Worm (Caenorhabditis elegans) whole organism, L4 larva: Measurements from ENCODE around the gene W07A12.8.

ENCODE experiments used
- D1046.2 ChIP-seq: fragments of 200-800 bp; sonication (Bioruptor generic); IDR thresholded peaks from 2 replicates; pipeline ENCODE4 v1.3.6; 2022; ENCODE audit warnings: missing genetic modification characterization, missing compliant biosample characterization
- F26F4.8 ChIP-seq: fragments of 200-800 bp; sonication (Bioruptor generic); conservative IDR thresholded peaks from 2 replicates; pipeline ENCODE4 v1.3.6; 2022; ENCODE audit warnings: missing genetic modification characterization, missing compliant biosample characterization
- F49E8.2 ChIP-seq: sonication (generic microtip); optimal IDR thresholded peaks from 2 replicates; lab custom pipeline; 2016; ENCODE audit warnings: missing compliant biosample characterization, mild to moderate bottlenecking, missing genetic modification characterization, borderline replicate concordance
- R02D3.7 ChIP-seq: fragments of 150-350 bp; sonication (generic microtip); optimal IDR thresholded peaks from 3 replicates; lab custom pipeline; 2014; ENCODE audit warnings: missing biosample characterization, missing genetic modification characterization
- T20F7.1 ChIP-seq: fragments of 200-800 bp; sonication (Bioruptor generic); optimal IDR thresholded peaks from 2 replicates; lab custom pipeline; 2018; ENCODE audit warnings: mild to moderate bottlenecking, missing genetic modification characterization, missing compliant biosample characterization
- Y48G9A.11 ChIP-seq: fragments of 200-800 bp; sonication (Bioruptor generic); IDR thresholded peaks from 2 replicates; pipeline ENCODE4 v1.3.6; 2022; ENCODE audit warnings: missing genetic modification reagents, missing genetic modification characterization, missing compliant biosample characterization
- ZK337.2 ChIP-seq: fragments of 200-800 bp; sonication (Bioruptor generic); IDR thresholded peaks from 2 replicates; pipeline ENCODE4 v1.3.6; 2022; ENCODE audit warnings: missing genetic modification reagents, missing genetic modification characterization, missing compliant biosample characterization
- ama-1 ChIP-seq: fragments of 150-350 bp; optimal IDR thresholded peaks from 2 replicates; lab custom pipeline; 2014; ENCODE audit warnings: inconsistent platforms, mixed read lengths
- ceh-32 ChIP-seq: sonication (generic microtip); optimal IDR thresholded peaks from 2 replicates; lab custom pipeline; 2016; ENCODE audit warnings: mild to moderate bottlenecking, missing genetic modification characterization, missing compliant biosample characterization; ENCODE audit not compliant: poor library complexity
- ceh-44 ChIP-seq: fragments of 200-800 bp; sonication (Bioruptor generic); IDR thresholded peaks from 2 replicates; pipeline ENCODE4 v1.3.6; 2022; ENCODE audit warnings: missing genetic modification reagents, missing genetic modification characterization, missing compliant biosample characterization
- ceh-82 ChIP-seq: sonication (generic microtip); optimal IDR thresholded peaks from 2 replicates; lab custom pipeline; 2017; ENCODE audit warnings: missing biosample characterization, missing genetic modification characterization
- ces-1 ChIP-seq: fragments of 150-350 bp; sonication (generic microtip); optimal IDR thresholded peaks from 4 replicates; lab custom pipeline; 2014; ENCODE audit warnings: missing biosample characterization, missing genetic modification reagents, missing genetic modification characterization
- ctbp-1 ChIP-seq: fragments of 200-800 bp; sonication (Bioruptor generic); IDR thresholded peaks from 2 replicates; pipeline ENCODE4 v1.3.6; 2022; ENCODE audit warnings: missing genetic modification reagents, missing genetic modification characterization, missing compliant biosample characterization
- daf-16 ChIP-seq, 3 experiments: sonication (generic microtip); optimal IDR thresholded peaks; 2 replicates each; lab custom pipeline; 2016 to 2017; ENCODE audit warnings: missing genetic modification characterization in 3 of 3, missing genetic modification reagents in 3 of 3, mild to moderate bottlenecking in 2 of 3, missing compliant biosample characterization in 2 of 3, missing biosample characterization in 1 of 3, moderate library complexity in 1 of 3
- daf-8 ChIP-seq: fragments of 200-800 bp; sonication (Bioruptor generic); IDR thresholded peaks from 2 replicates; pipeline ENCODE4 v1.3.6; 2022; ENCODE audit warnings: missing genetic modification characterization, missing compliant biosample characterization
- dmd-9 ChIP-seq: fragments of 200-800 bp; sonication (Bioruptor generic); IDR thresholded peaks from 2 replicates; pipeline ENCODE4 v1.3.6; 2022; ENCODE audit warnings: missing genetic modification reagents, missing genetic modification characterization, missing compliant biosample characterization
- dpl-1 ChIP-seq: fragments of 150-350 bp; optimal IDR thresholded peaks from 2 replicates; lab custom pipeline; 2014; ENCODE audit warnings: missing biosample characterization, missing genetic modification reagents, missing genetic modification characterization
- egl-43 ChIP-seq: fragments of 200-800 bp; sonication (Bioruptor generic); IDR thresholded peaks from 2 replicates; pipeline ENCODE4 v1.3.6; 2022; ENCODE audit warnings: missing genetic modification reagents, missing genetic modification characterization, missing compliant biosample characterization
- fkh-10 ChIP-seq: fragments of 150-350 bp; optimal IDR thresholded peaks from 2 replicates; lab custom pipeline; 2014; ENCODE audit warnings: missing biosample characterization, missing genetic modification reagents, missing genetic modification characterization
- gei-8 ChIP-seq: fragments of 200-800 bp; sonication (Bioruptor generic); optimal IDR thresholded peaks from 2 replicates; lab custom pipeline; 2018; ENCODE audit warnings: mild to moderate bottlenecking, missing genetic modification characterization, missing compliant biosample characterization
- hlh-30 ChIP-seq: sonication (generic microtip); optimal IDR thresholded peaks from 2 replicates; lab custom pipeline; 2017; ENCODE audit warnings: antibody characterized with exemption, mild to moderate bottlenecking, missing genetic modification characterization, missing compliant biosample characterization; ENCODE audit not compliant: insufficient read depth
- lin-13 ChIP-seq: fragments of 150-350 bp; optimal IDR thresholded peaks from 2 replicates; lab custom pipeline; 2014; ENCODE audit warnings: missing biosample characterization, missing genetic modification reagents, missing genetic modification characterization
- lin-15B ChIP-seq: fragments of 150-350 bp; sonication (generic microtip); optimal IDR thresholded peaks from 3 replicates; lab custom pipeline; 2014; ENCODE audit warnings: missing biosample characterization, missing genetic modification characterization
- lsy-2 ChIP-seq, 2 experiments: fragments of 150-350 bp in 1 of 2; sonication (generic microtip) in 1 of 2; optimal IDR thresholded peaks; 2 replicates each; lab custom pipeline; 2014 to 2017; ENCODE audit warnings: missing biosample characterization in 2 of 2, missing genetic modification characterization in 2 of 2
- madf-9 ChIP-seq: fragments of 200-800 bp; sonication (Bioruptor generic); conservative IDR thresholded peaks from 2 replicates; pipeline ENCODE4 v1.3.6; 2022; ENCODE audit warnings: missing genetic modification reagents, missing genetic modification characterization, missing compliant biosample characterization
- mep-1 ChIP-seq: fragments of 150-350 bp; sonication (generic microtip); optimal IDR thresholded peaks from 3 replicates; lab custom pipeline; 2014; ENCODE audit warnings: missing biosample characterization, missing genetic modification characterization
- mxl-2 ChIP-seq: fragments of 200-800 bp; sonication (Bioruptor generic); conservative IDR thresholded peaks from 2 replicates; pipeline ENCODE4 v1.3.6; 2022; ENCODE audit warnings: missing genetic modification reagents, missing genetic modification characterization, missing compliant biosample characterization
- nhr-102 ChIP-seq: sonication (generic microtip); optimal IDR thresholded peaks from 2 replicates; lab custom pipeline; 2016; ENCODE audit warnings: mild to moderate bottlenecking, missing genetic modification characterization, moderate library complexity, missing compliant biosample characterization
- nhr-11 ChIP-seq: fragments of 150-350 bp; optimal IDR thresholded peaks from 2 replicates; lab custom pipeline; 2014; ENCODE audit warnings: missing biosample characterization, missing genetic modification characterization
- nhr-111 ChIP-seq: fragments of 200-800 bp; sonication (Bioruptor generic); optimal IDR thresholded peaks from 2 replicates; lab custom pipeline; 2018; ENCODE audit warnings: mild to moderate bottlenecking, missing genetic modification characterization, missing compliant biosample characterization
- nhr-237 ChIP-seq: sonication (generic microtip); optimal IDR thresholded peaks from 2 replicates; lab custom pipeline; 2017; ENCODE audit warnings: missing biosample characterization, missing genetic modification characterization
- nhr-25 ChIP-seq: sonication (generic microtip); optimal IDR thresholded peaks from 2 replicates; lab custom pipeline; 2017; ENCODE audit warnings: missing genetic modification characterization, mild to moderate bottlenecking, missing compliant biosample characterization, antibody characterized with exemption, moderate library complexity, borderline replicate concordance; ENCODE audit not compliant: insufficient read depth
- nhr-28 ChIP-seq: fragments of 150-350 bp; optimal IDR thresholded peaks from 2 replicates; lab custom pipeline; 2014; ENCODE audit warnings: missing biosample characterization, missing genetic modification characterization
- nhr-42 ChIP-seq: fragments of 200-800 bp; sonication (Bioruptor generic); IDR thresholded peaks from 2 replicates; pipeline ENCODE4 v1.3.6; 2022; ENCODE audit warnings: missing genetic modification characterization, missing compliant biosample characterization
- nhr-48 ChIP-seq: sonication (generic microtip); optimal IDR thresholded peaks from 2 replicates; lab custom pipeline; 2016; ENCODE audit warnings: mild to moderate bottlenecking, missing genetic modification characterization, missing compliant biosample characterization
- nhr-76 ChIP-seq: fragments of 150-350 bp; optimal IDR thresholded peaks from 2 replicates; lab custom pipeline; 2014; ENCODE audit warnings: missing biosample characterization, missing genetic modification characterization
- nhr-77 ChIP-seq: fragments of 150-350 bp; optimal IDR thresholded peaks from 2 replicates; lab custom pipeline; 2014; ENCODE audit warnings: missing biosample characterization, missing genetic modification characterization
- pha-4 ChIP-seq, 2 experiments: fragments of 150-350 bp in 1 of 2; fragments of 200-800 bp in 1 of 2; sonication (Bioruptor generic) in 1 of 2; IDR thresholded peaks in 1 of 2; optimal IDR thresholded peaks in 1 of 2; 2 replicates each; pipeline versions ENCODE4 v1.3.6 to Lab custom; 2014 to 2022; ENCODE audit warnings: missing genetic modification characterization in 2 of 2, missing genetic modification reagents in 2 of 2, missing biosample characterization in 1 of 2, missing compliant biosample characterization in 1 of 2
- php-3 ChIP-seq: fragments of 200-800 bp; sonication (Bioruptor generic); IDR thresholded peaks from 2 replicates; pipeline ENCODE4 v1.3.6; 2022; ENCODE audit warnings: missing genetic modification reagents, missing genetic modification characterization, missing compliant biosample characterization
- pqm-1 ChIP-seq: sonication (generic microtip); optimal IDR thresholded peaks from 2 replicates; lab custom pipeline; 2017; ENCODE audit warnings: missing biosample characterization, missing genetic modification characterization
- saeg-2 ChIP-seq: fragments of 200-800 bp; sonication (Bioruptor generic); IDR thresholded peaks from 2 replicates; pipeline ENCODE4 v1.3.6; 2022; ENCODE audit warnings: missing genetic modification reagents, missing genetic modification characterization, missing compliant biosample characterization
- set-16 ChIP-seq: fragments of 200-800 bp; sonication (Bioruptor generic); IDR thresholded peaks from 2 replicates; pipeline ENCODE4 v1.3.6; 2022; ENCODE audit warnings: missing genetic modification reagents, missing genetic modification characterization, missing compliant biosample characterization
- skn-1 ChIP-seq: fragments of 150-350 bp; optimal IDR thresholded peaks from 2 replicates; lab custom pipeline; 2014; ENCODE audit warnings: missing biosample characterization, missing genetic modification characterization
- spr-1 ChIP-seq: sonication (generic microtip); optimal IDR thresholded peaks from 2 replicates; lab custom pipeline; 2016; ENCODE audit warnings: mild to moderate bottlenecking, missing genetic modification characterization, missing compliant biosample characterization
- spr-3 ChIP-seq: fragments of 200-800 bp; sonication (Bioruptor generic); optimal IDR thresholded peaks from 2 replicates; lab custom pipeline; 2018; ENCODE audit warnings: mild to moderate bottlenecking, missing genetic modification characterization, missing compliant biosample characterization
- tag-97 ChIP-seq: fragments of 200-800 bp; sonication (Bioruptor generic); IDR thresholded peaks from 2 replicates; pipeline ENCODE4 v1.3.6; 2022; ENCODE audit warnings: missing genetic modification characterization, missing compliant biosample characterization
- unc-130 ChIP-seq: sonication (generic microtip); optimal IDR thresholded peaks from 2 replicates; lab custom pipeline; 2016; ENCODE audit warnings: missing genetic modification reagents, missing genetic modification characterization, missing compliant biosample characterization
- vab-7 ChIP-seq: fragments of 200-800 bp; sonication (Bioruptor generic); IDR thresholded peaks from 2 replicates; pipeline ENCODE4 v1.3.6; 2022; ENCODE audit warnings: missing genetic modification reagents, missing genetic modification characterization, missing compliant biosample characterization
- zag-1 ChIP-seq: fragments of 150-350 bp; optimal IDR thresholded peaks from 2 replicates; lab custom pipeline; 2014; ENCODE audit warnings: missing biosample characterization, missing genetic modification characterization
- zip-2 ChIP-seq: fragments of 150-350 bp; optimal IDR thresholded peaks from 2 replicates; lab custom pipeline; 2014; ENCODE audit warnings: missing biosample characterization, missing genetic modification characterization
- ztf-11 ChIP-seq: fragments of 150-350 bp; optimal IDR thresholded peaks from 2 replicates; lab custom pipeline; 2014; ENCODE audit warnings: missing biosample characterization, missing genetic modification characterization

W07A12.8 gene

ce11 chrII:9211684-9212083 lies 46.1 kb upstream of the W07A12.8 start (continued):
- TF ChIP-seq vab-7 (GFP tag; lab: Robert Waterston, UW): peak; percentile 65; the same call in 1 of the 2 replicates
- TF ChIP-seq ceh-32 (tag; lab: Kevin White, UChicago): no peak
- no peak for TF ChIP-seq spr-1 (tag; lab: Kevin White, UChicago)
- no peak for TF ChIP-seq dmd-9 (GFP tag; lab: Robert Waterston, UW)
- TF ChIP-seq nhr-111: no peak
- TF ChIP-seq zag-1 (tag; lab: Kevin White, UChicago): no peak
- TF ChIP-seq ces-1 (GFP tag; lab: Kevin White, UChicago): no peak
- TF ChIP-seq php-3 (GFP tag; lab: Robert Waterston, UW): no peak
- TF ChIP-seq lin-15B (tag; lab: Kevin White, UChicago): no peak
- peak; percentile 15 for TF ChIP-seq dpl-1 (GFP tag; lab: Kevin White, UChicago)
- TF ChIP-seq ZK337.2 (GFP tag; lab: Robert Waterston, UW): no peak
- TF ChIP-seq nhr-11 (tag; lab: Kevin White, UChicago): no peak
- TF ChIP-seq nhr-42 (GFP tag; lab: Robert Waterston, UW): 0 out of 2 replicates have a peak, but pooled peaks have one; percentile 64
- TF ChIP-seq lsy-2 (tag; optimal IDR thresholded peaks at IDR 0.05; lab: Kevin White, UChicago): peak in 1 of 2 experiments; percentile 68
- TF ChIP-seq zip-2 (tag; lab: Kevin White, UChicago): no peak
- no peak for TF ChIP-seq nhr-77 (tag; lab: Kevin White, UChicago)
- no peak for TF ChIP-seq ceh-82 (tag; lab: Kevin White, UChicago)
- TF ChIP-seq fkh-10 (GFP tag; lab: Kevin White, UChicago): no peak
- TF ChIP-seq nhr-28 (tag; lab: Kevin White, UChicago): no peak
- TF ChIP-seq mxl-2 (GFP tag; lab: Robert Waterston, UW): no peak
- TF ChIP-seq F26F4.8 (GFP tag; lab: Robert Waterston, UW): no peak
- no peak for TF ChIP-seq spr-3 (GFP tag; lab: Kevin White, UChicago)
- TF ChIP-seq nhr-48 (tag; lab: Kevin White, UChicago): peak; percentile 28
- no peak; the same call in 1 of the 2 replicates for TF ChIP-seq pha-4 (GFP tag; IDR thresholded peaks at IDR 0.05; lab: Robert Waterston, UW)
- TF ChIP-seq pha-4 (tag; optimal IDR thresholded peaks at IDR 0.05; lab: Kevin White, UChicago): no peak
- peak; percentile 12 for TF ChIP-seq lin-13
- TF ChIP-seq F49E8.2 (tag; lab: Kevin White, UChicago): peak; percentile 30
- peak; percentile 56 to 75 for TF ChIP-seq daf-16 (GFP tag; optimal IDR thresholded peaks at IDR 0.05; lab: Kevin White, UChicago)
- peak; percentile 57 for TF ChIP-seq daf-16 (tag; optimal IDR thresholded peaks at IDR 0.05; lab: Kevin White, UChicago)
- TF ChIP-seq nhr-102 (tag; lab: Kevin White, UChicago): peak; percentile 59
- no peak for TF ChIP-seq daf-8 (GFP tag; lab: Robert Waterston, UW)
- TF ChIP-seq saeg-2 (GFP tag; lab: Robert Waterston, UW): no peak
- peak; percentile 43 for TF ChIP-seq hlh-30 (tag; lab: Kevin White, UChicago)
- no peak for TF ChIP-seq ceh-44 (GFP tag; lab: Robert Waterston, UW)
- peak; percentile 80 for TF ChIP-seq Y48G9A.11 (GFP tag; lab: Robert Waterston, UW)
- TF ChIP-seq unc-130: peak; percentile 8
- peak; percentile 83 for TF ChIP-seq egl-43 (GFP tag; lab: Robert Waterston, UW)
- no peak for TF ChIP-seq nhr-237 (tag; lab: Kevin White, UChicago)
- TF ChIP-seq T20F7.1: no peak
- no peak for TF ChIP-seq tag-97
- peak; percentile 61 for TF ChIP-seq mep-1 (tag; lab: Kevin White, UChicago)
- no peak for TF ChIP-seq nhr-25 (tag; lab: Kevin White, UChicago)
- no peak for TF ChIP-seq ztf-11 (tag; lab: Kevin White, UChicago)
- no peak for TF ChIP-seq gei-8
- TF ChIP-seq pqm-1: no peak
- no peak for TF ChIP-seq nhr-76
- no peak for TF ChIP-seq set-16 (GFP tag; lab: Robert Waterston, UW)
- no peak for TF ChIP-seq R02D3.7 (tag; lab: Kevin White, UChicago)
- TF ChIP-seq ama-1 (lab: Kevin White, UChicago): no peak
- 0 out of 2 replicates have a peak, but pooled peaks have one; percentile 32 for TF ChIP-seq madf-9 (GFP tag; lab: Robert Waterston, UW)
- no peak for TF ChIP-seq skn-1 (tag; lab: Kevin White, UChicago)
- no peak for TF ChIP-seq ctbp-1 (GFP tag; lab: Robert Waterston, UW)
- 0 out of 2 replicates have a peak, but pooled peaks have one; percentile 7 for TF ChIP-seq D1046.2
